Worm (Caenorhabditis elegans): Measurements from ENCODE around the gene Y57A10C.11.

Y57A10C.11 gene

DNA sequence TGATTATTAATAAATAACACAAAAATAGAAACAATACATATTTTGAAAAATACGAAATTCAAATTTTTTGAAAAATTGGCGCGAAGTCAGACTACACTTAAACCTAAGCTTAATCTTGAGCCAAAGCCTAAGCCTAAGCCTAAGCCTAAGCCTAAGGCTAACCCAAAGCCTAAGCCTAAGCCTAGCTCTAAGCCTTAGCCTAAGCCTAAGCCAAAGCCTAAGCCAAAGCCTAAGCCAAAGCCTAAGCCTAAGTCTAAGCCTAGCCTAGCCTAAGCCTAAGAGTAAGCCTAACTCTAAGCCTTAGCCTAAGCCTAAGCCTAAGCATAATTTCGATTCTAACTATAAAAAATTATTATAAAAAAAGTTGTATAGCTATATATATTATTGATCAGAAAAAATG is 33.8 kb downstream of the Y57A10C.11 start:
- TF ChIP-seq ZK546.5 (tag; optimal IDR thresholded peaks at IDR 0.05) (no peak), zfp-3 (GFP tag; conservative IDR thresholded peaks at IDR 0.05) (no peak), dmd-6 (GFP tag; IDR thresholded peaks at IDR 0.05) (no peak), snpc-4 (tag; optimal IDR thresholded peaks at IDR 0.05) (no peak), madf-5 (GFP tag; IDR thresholded peaks at IDR 0.05) (no peak), fkh-10 (GFP tag; optimal IDR thresholded peaks at IDR 0.05) (no peak), hif-1 (tag; optimal IDR thresholded peaks at IDR 0.05) (no peak), daf-19 (GFP tag; conservative IDR thresholded peaks at IDR 0.05) (no peak), madf-9 (GFP tag; conservative IDR thresholded peaks at IDR 0.05) (no peak)

- TF ChIP-seq nhr-25 (tag; optimal IDR thresholded peaks at IDR 0.05; ENCODE audit: borderline replicate concordance, insufficient read depth) (no peak), gei-8 (GFP tag; optimal IDR thresholded peaks at IDR 0.05) (no peak), rbr-2 (tag; optimal IDR thresholded peaks at IDR 0.05) (no peak), dmd-9 (GFP tag; IDR thresholded peaks at IDR 0.05) (no peak), ceh-32 (tag; optimal IDR thresholded peaks at IDR 0.05; ENCODE audit: poor library complexity) (no peak)
Measured at ce11 chrII:12379430-12379829, 35.3 kb downstream of the Y57A10C.11 start, which contains the start of gene marc-5. Gene marc-5, minus strand, starts transcription at chrII:12379530.

DNA sequence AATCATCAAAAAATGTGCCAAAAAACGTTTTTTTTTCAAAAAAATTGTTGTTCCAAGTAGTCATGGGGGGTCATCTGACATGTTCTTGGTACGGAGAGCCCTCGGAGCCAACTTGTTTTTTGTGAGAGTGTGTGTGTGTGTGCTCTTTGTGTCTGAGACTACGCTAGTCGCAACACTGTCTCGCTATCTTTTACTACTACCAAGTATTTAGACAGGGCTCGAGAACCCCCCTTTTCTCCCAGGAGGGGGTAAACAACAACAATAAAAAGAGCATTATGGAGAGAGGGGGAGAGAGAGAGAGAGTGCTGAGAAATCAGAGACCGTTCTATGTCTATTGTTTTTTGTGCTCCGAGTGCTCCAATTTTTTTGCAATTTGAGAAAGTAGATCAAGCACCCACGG is 35.9 kb downstream of the Y57A10C.11 start:
- TF ChIP-seq rbr-2 (tag; optimal IDR thresholded peaks at IDR 0.05) (peak; percentile 42), nhr-42 (GFP tag; IDR thresholded peaks at IDR 0.05) (no peak), lin-29 (GFP tag; IDR thresholded peaks at IDR 0.05) (no peak), F49E8.2 (tag; optimal IDR thresholded peaks at IDR 0.05; ENCODE audit: borderline replicate concordance) (no peak), hlh-30 (tag; optimal IDR thresholded peaks at IDR 0.05; ENCODE audit: insufficient read depth) (peak; percentile 53), dpl-1 (GFP tag; optimal IDR thresholded peaks at IDR 0.05) (no peak), madf-5 (GFP tag; IDR thresholded peaks at IDR 0.05) (no peak), fkh-10 (GFP tag; optimal IDR thresholded peaks at IDR 0.05) (no peak), nhr-28 (tag; optimal IDR thresholded peaks at IDR 0.05) (no peak), egl-27 (tag; optimal IDR thresholded peaks at IDR 0.05) (no peak), zfp-3 (GFP tag; conservative IDR thresholded peaks at IDR 0.05) (no peak), fos-1 (tag; optimal IDR thresholded peaks at IDR 0.05) (no peak), unc-39 (tag; optimal IDR thresholded peaks at IDR 0.05) (no peak), nhr-11 (tag; optimal IDR thresholded peaks at IDR 0.05) (peak; percentile 18), nhr-6 (tag; optimal IDR thresholded peaks at IDR 0.05) (peak; percentile 35), ctbp-1 (GFP tag; IDR thresholded peaks at IDR 0.05) (no peak), ceh-20 (GFP tag; IDR thresholded peaks at IDR 0.05) (no peak), mes-2 (tag; optimal IDR thresholded peaks at IDR 0.05; ENCODE audit: poor library complexity, severe bottlenecking) (peak; percentile 33), aly-2 (tag; optimal IDR thresholded peaks at IDR 0.05) (no peak), F37D6.2 (tag; optimal IDR thresholded peaks at IDR 0.05) (no peak), mep-1 (tag; optimal IDR thresholded peaks at IDR 0.05) (peak; percentile 35), ZK337.2 (GFP tag; IDR thresholded peaks at IDR 0.05) (no peak), jun-1 (tag; optimal IDR thresholded peaks at IDR 0.05) (no peak), snpc-4 (tag; optimal IDR thresholded peaks at IDR 0.05) (no peak), attf-4 (tag; optimal IDR thresholded peaks at IDR 0.05) (no peak), unc-130 (GFP tag; optimal IDR thresholded peaks at IDR 0.05) (no peak), gei-8 (GFP tag; optimal IDR thresholded peaks at IDR 0.05) (no peak), mdl-1 (tag; optimal IDR thresholded peaks at IDR 0.05) (peak in 1 of 2 experiments; percentile 23), daf-16 (GFP tag; optimal IDR thresholded peaks at IDR 0.05) (peak in 1 of 2 experiments; percentile 65), daf-16 (tag; optimal IDR thresholded peaks at IDR 0.05) (peak; percentile 66), ceh-32 (tag; optimal IDR thresholded peaks at IDR 0.05; ENCODE audit: poor library complexity) (no peak), tra-1 (GFP tag; IDR thresholded peaks at IDR 0.05) (no peak), lsy-2 (tag; optimal IDR thresholded peaks at IDR 0.05) (peak in 1 of 2 experiments; percentile 8), ceh-62 (tag; optimal IDR thresholded peaks at IDR 0.05) (no peak), daf-19 (GFP tag; conservative IDR thresholded peaks at IDR 0.05) (no peak)
